Worm (Caenorhabditis elegans) whole organism, late embryonic: ENCODE measurements around the gene wht-8.

Experiments used
- C38D4.7 ChIP-seq: fragments of 200-800 bp; sonication (Bioruptor generic); optimal IDR thresholded peaks from 2 replicates; lab custom pipeline; 2018; ENCODE audit warnings: mild to moderate bottlenecking, missing genetic modification characterization, moderate library complexity, missing compliant biosample characterization
- K02D7.2 ChIP-seq: sonication (generic microtip); optimal IDR thresholded peaks from 2 replicates; lab custom pipeline; 2017; ENCODE audit warnings: mild to moderate bottlenecking, missing genetic modification characterization, missing compliant biosample characterization
- K09A11.1 ChIP-seq: sonication (generic microtip); optimal IDR thresholded peaks from 2 replicates; lab custom pipeline; 2017; ENCODE audit warnings: antibody characterized with exemption, mild to moderate bottlenecking, missing genetic modification characterization, missing compliant biosample characterization; ENCODE audit not compliant: insufficient read depth
- T23F11.4 ChIP-seq: fragments of 200-800 bp; sonication (Bioruptor generic); optimal IDR thresholded peaks from 2 replicates; lab custom pipeline; 2018; ENCODE audit warnings: mild to moderate bottlenecking, missing genetic modification characterization, missing compliant biosample characterization
- ceh-14 ChIP-seq: sonication (generic microtip); optimal IDR thresholded peaks from 2 replicates; lab custom pipeline; 2016; ENCODE audit warnings: missing genotype, missing genetic modification characterization, missing compliant biosample characterization
- ceh-19 ChIP-seq: fragments of 200-800 bp; sonication (Bioruptor generic); optimal IDR thresholded peaks from 2 replicates; lab custom pipeline; 2018; ENCODE audit warnings: mild to moderate bottlenecking, missing genetic modification characterization, missing compliant biosample characterization
- ceh-2 ChIP-seq: sonication (generic microtip); optimal IDR thresholded peaks from 2 replicates; lab custom pipeline; 2016; ENCODE audit warnings: missing genotype, missing genetic modification characterization, missing compliant biosample characterization
- ceh-24 ChIP-seq: sonication (generic microtip); optimal IDR thresholded peaks from 2 replicates; lab custom pipeline; 2016; ENCODE audit warnings: mild to moderate bottlenecking, missing genetic modification characterization, missing compliant biosample characterization
- ceh-31 ChIP-seq: sonication (generic microtip); optimal IDR thresholded peaks from 2 replicates; lab custom pipeline; 2016; ENCODE audit warnings: missing genetic modification characterization, missing compliant biosample characterization
- ceh-34 ChIP-seq: sonication (generic microtip); optimal IDR thresholded peaks from 2 replicates; lab custom pipeline; 2016; ENCODE audit warnings: mild to moderate bottlenecking, missing genetic modification characterization, missing compliant biosample characterization
- ceh-45 ChIP-seq: fragments of 200-800 bp; sonication (Bioruptor generic); IDR thresholded peaks from 2 replicates; pipeline ENCODE4 v1.3.6; 2022; ENCODE audit warnings: missing genetic modification reagents, missing genetic modification characterization, missing compliant biosample characterization
- ceh-48 ChIP-seq: sonication (generic microtip); optimal IDR thresholded peaks from 2 replicates; lab custom pipeline; 2016; ENCODE audit warnings: missing genetic modification characterization, inconsistent platforms, missing compliant biosample characterization
- ceh-6 ChIP-seq: fragments of 200-800 bp; sonication (Bioruptor generic); optimal IDR thresholded peaks from 2 replicates; lab custom pipeline; 2018; ENCODE audit warnings: mild to moderate bottlenecking, missing genetic modification characterization, missing compliant biosample characterization
- ceh-9 ChIP-seq: sonication (generic microtip); optimal IDR thresholded peaks from 2 replicates; lab custom pipeline; 2016; ENCODE audit warnings: mild to moderate bottlenecking, missing genetic modification characterization, inconsistent platforms, missing compliant biosample characterization
- che-1 ChIP-seq: sonication (generic microtip); optimal IDR thresholded peaks from 2 replicates; lab custom pipeline; 2016; ENCODE audit warnings: mild to moderate bottlenecking, missing genetic modification characterization, missing compliant biosample characterization
- dmd-4 ChIP-seq: sonication (generic microtip); optimal IDR thresholded peaks from 2 replicates; lab custom pipeline; 2016; ENCODE audit warnings: borderline replicate concordance, missing genetic modification characterization, missing compliant biosample characterization
- elt-2 ChIP-seq: sonication (generic microtip); optimal IDR thresholded peaks from 2 replicates; lab custom pipeline; 2016; ENCODE audit warnings: missing genetic modification reagents, missing genetic modification characterization, missing compliant biosample characterization
- ets-4 ChIP-seq: sonication (generic microtip); optimal IDR thresholded peaks from 2 replicates; lab custom pipeline; 2016; ENCODE audit warnings: missing genetic modification characterization, missing compliant biosample characterization
- fkh-10 ChIP-seq: fragments of 150-350 bp; optimal IDR thresholded peaks from 2 replicates; lab custom pipeline; 2014; ENCODE audit warnings: missing biosample characterization, missing genetic modification reagents, missing genetic modification characterization
- fkh-6 ChIP-seq: sonication (generic microtip); optimal IDR thresholded peaks from 2 replicates; lab custom pipeline; 2016; ENCODE audit warnings: missing genetic modification characterization, missing compliant biosample characterization
- gmeb-2 ChIP-seq: sonication (generic microtip); optimal IDR thresholded peaks from 2 replicates; lab custom pipeline; 2016; ENCODE audit warnings: missing genetic modification characterization, inconsistent platforms, missing compliant biosample characterization
- hlh-13 ChIP-seq: fragments of 200-800 bp; sonication (Bioruptor generic); optimal IDR thresholded peaks from 2 replicates; lab custom pipeline; 2018; ENCODE audit warnings: mild to moderate bottlenecking, missing genetic modification characterization, missing compliant biosample characterization
- hlh-15 ChIP-seq: sonication (generic microtip); optimal IDR thresholded peaks from 2 replicates; lab custom pipeline; 2016; ENCODE audit warnings: missing genetic modification characterization, missing compliant biosample characterization
- hlh-30 ChIP-seq: sonication (generic microtip); optimal IDR thresholded peaks from 2 replicates; lab custom pipeline; 2017; ENCODE audit warnings: antibody characterized with exemption, missing genetic modification characterization, missing compliant biosample characterization; ENCODE audit not compliant: insufficient read depth
- hlh-6 ChIP-seq: sonication (generic microtip); optimal IDR thresholded peaks from 2 replicates; lab custom pipeline; 2016; ENCODE audit warnings: missing genotype, missing genetic modification characterization, missing compliant biosample characterization
- hlh-8 ChIP-seq: sonication (generic microtip); optimal IDR thresholded peaks from 2 replicates; lab custom pipeline; 2016; ENCODE audit warnings: missing genotype, missing genetic modification characterization, missing compliant biosample characterization
- lim-6 ChIP-seq: sonication (generic microtip); optimal IDR thresholded peaks from 2 replicates; lab custom pipeline; 2016; ENCODE audit warnings: missing genetic modification characterization, missing compliant biosample characterization
- lin-11 ChIP-seq: fragments of 200-800 bp; sonication (Bioruptor generic); optimal IDR thresholded peaks from 2 replicates; lab custom pipeline; 2018; ENCODE audit warnings: mild to moderate bottlenecking, missing genetic modification characterization, missing compliant biosample characterization
- madf-2 ChIP-seq: sonication (generic microtip); optimal IDR thresholded peaks from 2 replicates; lab custom pipeline; 2017; ENCODE audit warnings: missing genetic modification characterization, missing compliant biosample characterization
- nfya-1 ChIP-seq: sonication (generic microtip); optimal IDR thresholded peaks from 2 replicates; lab custom pipeline; 2017; ENCODE audit warnings: missing genetic modification characterization, mild to moderate bottlenecking, missing compliant biosample characterization, antibody characterized with exemption, moderate library complexity
- odd-2 ChIP-seq: sonication (generic microtip); optimal IDR thresholded peaks from 2 replicates; lab custom pipeline; 2017; ENCODE audit warnings: antibody characterized with exemption, mild to moderate bottlenecking, missing genetic modification characterization, missing compliant biosample characterization
- pat-9 ChIP-seq: fragments of 200-800 bp; sonication (Bioruptor generic); optimal IDR thresholded peaks from 2 replicates; lab custom pipeline; 2018; ENCODE audit warnings: mild to moderate bottlenecking, missing genetic modification characterization, moderate library complexity, missing compliant biosample characterization
- pha-4 ChIP-seq: fragments of 150-350 bp; optimal IDR thresholded peaks from 2 replicates; lab custom pipeline; 2018; ENCODE audit warnings: missing biosample characterization, missing genetic modification reagents, missing genetic modification characterization
- pros-1 ChIP-seq: fragments of 150-350 bp; optimal IDR thresholded peaks from 2 replicates; lab custom pipeline; 2014; ENCODE audit warnings: missing biosample characterization, missing genetic modification reagents, missing genetic modification characterization
- rnt-1 ChIP-seq: sonication (generic microtip); optimal IDR thresholded peaks from 2 replicates; lab custom pipeline; 2016; ENCODE audit warnings: missing genetic modification characterization, missing compliant biosample characterization
- sdc-2 ChIP-seq: sonication (generic microtip); optimal IDR thresholded peaks from 2 replicates; lab custom pipeline; 2016; ENCODE audit warnings: missing genotype, missing genetic modification characterization, missing compliant biosample characterization
- sox-2 ChIP-seq: fragments of 200-800 bp; sonication (Bioruptor generic); IDR thresholded peaks from 2 replicates; pipeline ENCODE4 v1.3.6; 2022; ENCODE audit warnings: missing genetic modification reagents, missing genetic modification characterization, missing compliant biosample characterization
- tbx-2 ChIP-seq: sonication (generic microtip); optimal IDR thresholded peaks from 2 replicates; lab custom pipeline; 2016; ENCODE audit warnings: missing genetic modification characterization, missing compliant biosample characterization
- tbx-7 ChIP-seq: sonication (generic microtip); optimal IDR thresholded peaks from 2 replicates; lab custom pipeline; 2016; ENCODE audit warnings: missing genotype, missing genetic modification characterization, missing compliant biosample characterization
- ttx-3 ChIP-seq: sonication (generic microtip); optimal IDR thresholded peaks from 2 replicates; lab custom pipeline; 2016; ENCODE audit warnings: missing genetic modification reagents, missing genetic modification characterization, missing compliant biosample characterization
- unc-3 ChIP-seq, 2 experiments: fragments of 200-800 bp in 1 of 2; sonication (Bioruptor generic) in 1 of 2; sonication (generic microtip) in 1 of 2; conservative IDR thresholded peaks in 1 of 2; optimal IDR thresholded peaks in 1 of 2; 2 replicates each; pipeline versions ENCODE4 v1.3.6 to Lab custom; 2016 to 2022; ENCODE audit warnings: missing compliant biosample characterization in 2 of 2, missing genetic modification characterization in 2 of 2, missing genetic modification reagents in 1 of 2
- unc-42 ChIP-seq: sonication (generic microtip); optimal IDR thresholded peaks from 2 replicates; lab custom pipeline; 2016; ENCODE audit warnings: missing genotype, missing genetic modification characterization, missing compliant biosample characterization
- unc-86 ChIP-seq: sonication (generic microtip); optimal IDR thresholded peaks from 2 replicates; lab custom pipeline; 2016; ENCODE audit warnings: missing genetic modification characterization, missing compliant biosample characterization
- zip-5 ChIP-seq: sonication (generic microtip); optimal IDR thresholded peaks from 2 replicates; lab custom pipeline; 2016; ENCODE audit warnings: missing genetic modification characterization, missing compliant biosample characterization
- ztf-16 ChIP-seq: sonication (generic microtip); optimal IDR thresholded peaks from 2 replicates; lab custom pipeline; 2017; ENCODE audit warnings: missing genetic modification characterization, missing compliant biosample characterization

wht-8 gene

ce11 chrIII:11231969-11232368 lies 13.4 kb downstream of the wht-8 start, which contains the start of gene elo-8:
TSS of gene elo-8 (minus strand) at chrIII:11232069.
- TF ChIP-seq pat-9 (tag; lab: Kevin White, UChicago) (no peak), unc-42 (tag; lab: Kevin White, UChicago) (no peak), pros-1 (tag; lab: Kevin White, UChicago) (no peak), sox-2 (GFP tag; lab: Robert Waterston, UW) (no peak), ceh-24 (tag; lab: Kevin White, UChicago) (no peak), fkh-10 (GFP tag; lab: Kevin White, UChicago) (no peak), hlh-6 (no peak), ceh-19 (no peak), sdc-2 (no peak), ceh-9 (tag; lab: Kevin White, UChicago) (no peak), tbx-7 (no peak)

- TF ChIP-seq dmd-4 (tag; lab: Kevin White, UChicago) (no peak), unc-42 (tag; lab: Kevin White, UChicago) (peak; percentile 39)
Observed at ce11 chrIII:11234742-11235141, 16.2 kb downstream of the wht-8 start, which contains the start of gene Y47D3A.34. TSS of gene Y47D3A.34 (minus strand) at chrIII:11234861.

- TF ChIP-seq hlh-15 (no peak), sox-2 (GFP tag; lab: Robert Waterston, UW) (0 out of 2 replicates have a peak, but pooled peaks have one; percentile 4), pha-4 (tag; lab: Kevin White, UChicago) (no peak), odd-2 (tag; lab: Kevin White, UChicago) (no peak), rnt-1 (peak; percentile 19), ets-4 (tag; lab: Kevin White, UChicago) (peak; percentile 29), ttx-3 (tag; lab: Kevin White, UChicago) (peak; percentile 54), hlh-13 (no peak), ceh-24 (tag; lab: Kevin White, UChicago) (peak; percentile 3), ceh-45 (no peak), unc-42 (tag; lab: Kevin White, UChicago) (peak; percentile 32), fkh-6 (peak; percentile 9), che-1 (peak; percentile 61), T23F11.4 (GFP tag; lab: Kevin White, UChicago) (peak; percentile 46), ztf-16 (tag; lab: Kevin White, UChicago) (peak; percentile 61), hlh-30 (tag; lab: Kevin White, UChicago) (peak; percentile 76), ceh-2 (tag; lab: Kevin White, UChicago) (peak; percentile 31), ceh-48 (peak; percentile 10), nfya-1 (tag; lab: Kevin White, UChicago) (peak; percentile 45), K09A11.1 (peak; percentile 56), lin-11 (tag; lab: Kevin White, UChicago) (peak; percentile 16), elt-2 (tag; lab: Kevin White, UChicago) (peak; percentile 82), K02D7.2 (no peak), gmeb-2 (tag; lab: Kevin White, UChicago) (peak; percentile 10), unc-3 (GFP tag; conservative IDR thresholded peaks at IDR 0.05; lab: Robert Waterston, UW) (no peak), unc-3 (tag; optimal IDR thresholded peaks at IDR 0.05; lab: Kevin White, UChicago) (peak; percentile 1), ceh-6 (GFP tag; lab: Kevin White, UChicago) (no peak), pat-9 (tag; lab: Kevin White, UChicago) (peak; percentile 44), C38D4.7 (GFP tag; lab: Kevin White, UChicago) (peak; percentile 44), tbx-2 (tag; lab: Kevin White, UChicago) (peak; percentile 59), hlh-8 (tag; lab: Kevin White, UChicago) (peak; percentile 66), hlh-6 (no peak), lim-6 (tag; lab: Kevin White, UChicago) (no peak), madf-2 (tag; lab: Kevin White, UChicago) (no peak), ceh-31 (tag; lab: Kevin White, UChicago) (peak; percentile 56), ceh-34 (tag; lab: Kevin White, UChicago) (peak; percentile 48), unc-86 (peak; percentile 41), ceh-14 (peak; percentile 57), zip-5 (tag; lab: Kevin White, UChicago) (peak; percentile 11)
- TF ChIP-seq, all 69 proteins: peak for 28
Observed at ce11 chrIII:11236788-11237187, 18.2 kb downstream of the wht-8 start, which contains the start of the genes Y47D3A.14 and aakb-2. TSS of gene Y47D3A.14 (minus strand) at chrIII:11236868. TSS of gene aakb-2 (plus strand) at chrIII:11237143.
